Worm (Caenorhabditis elegans): Measurements from ENCODE around the gene F25B5.6.

F25B5.6 gene

ce11 chrIII:5988461-5988860 lies 39.9 kb upstream of the F25B5.6 start (continued):
- TF ChIP-seq sptf-2 (GFP tag; optimal IDR thresholded peaks at IDR 0.05) = no peak
- no peak for TF ChIP-seq F57A8.1 (GFP tag; optimal IDR thresholded peaks at IDR 0.05)
- no peak for TF ChIP-seq nhr-27 (tag; optimal IDR thresholded peaks at IDR 0.05)

DNA sequence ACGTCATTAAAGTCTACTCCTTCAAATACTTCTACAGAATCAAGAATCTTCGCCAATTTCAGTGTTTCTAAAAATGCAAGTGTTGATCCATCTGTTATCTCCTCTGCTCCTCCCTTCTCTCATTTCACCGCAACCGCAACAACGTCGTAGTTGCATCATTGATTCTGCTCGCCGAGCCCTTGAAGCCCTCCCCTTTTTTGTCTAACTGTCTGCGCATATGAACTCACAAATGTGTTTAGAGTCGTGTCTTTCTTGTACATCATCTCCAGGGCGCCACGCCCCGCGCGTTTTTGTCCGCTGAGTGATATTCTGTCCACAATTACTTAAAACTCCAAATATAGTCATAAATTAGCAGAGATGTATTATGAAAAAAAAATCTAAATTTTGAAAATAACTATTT lies 39.5 kb upstream of the F25B5.6 start:
- TF ChIP-seq dox-1 (GFP tag; IDR thresholded peaks at IDR 0.05) = no peak

DNA sequence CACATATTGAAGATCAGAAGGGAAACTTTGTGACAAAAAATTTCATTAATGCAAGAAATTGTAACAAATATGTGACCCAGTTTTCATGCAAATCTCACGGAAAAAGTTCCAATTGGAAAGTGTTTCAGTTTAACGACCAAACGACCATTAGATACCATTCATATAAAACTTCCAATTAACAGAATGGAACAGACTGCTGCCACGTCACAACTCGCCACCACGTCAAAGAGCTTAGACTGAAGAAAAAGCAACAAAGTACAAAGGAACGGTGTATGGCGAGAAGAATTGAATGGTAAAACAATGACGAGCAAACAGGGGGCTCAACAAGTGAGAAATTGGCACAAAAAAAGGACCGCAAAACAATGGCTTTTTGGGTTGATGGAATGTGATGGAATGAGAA lies 36.8 kb upstream of the F25B5.6 start, which contains the start of gene T04C9.3:
Gene T04C9.3, plus strand, starts transcription at position 301 of the 400 bp plus-strand sequence.
- no peak for TF ChIP-seq ztf-18 (tag; optimal IDR thresholded peaks at IDR 0.05)
- TF ChIP-seq zfh-2 (GFP tag; conservative IDR thresholded peaks at IDR 0.05) = no peak
- no peak for TF ChIP-seq Y53F4B.3 (GFP tag; IDR thresholded peaks at IDR 0.05)
- no peak for TF ChIP-seq B0035.1 (tag; optimal IDR thresholded peaks at IDR 0.05)
- TF ChIP-seq nfya-2 (GFP tag; IDR thresholded peaks at IDR 0.05) = no peak
- TF ChIP-seq snpc-4 (GFP tag; optimal IDR thresholded peaks at IDR 0.05) = no peak
- TF ChIP-seq snpc-4 (tag; optimal IDR thresholded peaks at IDR 0.05) = no peak
- no peak for TF ChIP-seq lag-1 (GFP tag; IDR thresholded peaks at IDR 0.05)
- no peak for TF ChIP-seq sptf-2 (GFP tag; optimal IDR thresholded peaks at IDR 0.05)

ce11 chrIII:5982753-5983390 lies 34.3 kb upstream of the F25B5.6 start:
- TF ChIP-seq hmg-1.2 (GFP tag; IDR thresholded peaks at IDR 0.05) = peak; percentile 63; the same call in 1 of the 2 replicates
- TF ChIP-seq B0035.1 (tag; optimal IDR thresholded peaks at IDR 0.05) = no peak

DNA sequence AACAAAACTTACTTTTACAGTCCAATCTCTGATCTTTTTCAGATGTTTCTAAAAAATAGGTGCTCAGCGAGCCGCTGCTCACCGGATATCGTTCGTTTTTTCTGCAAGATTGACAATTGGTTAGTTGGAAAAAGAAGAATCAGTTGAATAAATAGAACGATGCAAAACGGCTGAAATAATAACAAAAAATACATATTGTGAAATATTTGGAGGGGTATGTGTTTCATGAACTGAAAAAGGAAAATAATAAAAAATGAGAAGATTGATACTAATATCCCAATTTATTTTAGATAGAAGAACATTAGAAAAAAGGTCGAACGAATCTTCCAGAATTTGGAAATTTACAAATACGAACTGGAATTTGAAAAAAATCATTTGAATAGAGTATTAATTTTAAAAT lies 33.5 kb upstream of the F25B5.6 start, which contains the start of gene frm-2:
Gene frm-2, minus strand, starts transcription at position 101 of the 400 bp plus-strand sequence.
- TF ChIP-seq lin-35 (GFP tag; optimal IDR thresholded peaks at IDR 0.05) (no peak), Y56A3A.18 (GFP tag; IDR thresholded peaks at IDR 0.05) (no peak), snpc-3.4 (tag; optimal IDR thresholded peaks at IDR 0.05) (no peak), let-526 (GFP tag; IDR thresholded peaks at IDR 0.05) (no peak), zim-3 (tag; optimal IDR thresholded peaks at IDR 0.05) (no peak), bed-1 (GFP tag; IDR thresholded peaks at IDR 0.05) (no peak), C06A6.2 (GFP tag; conservative IDR thresholded peaks at IDR 0.05) (no peak), ccch-3 (GFP tag; optimal IDR thresholded peaks at IDR 0.05) (no peak), Y79H2A.3 (GFP tag; conservative IDR thresholded peaks at IDR 0.05) (no peak), F57A8.1 (GFP tag; optimal IDR thresholded peaks at IDR 0.05) (no peak), egrh-3 (GFP tag; IDR thresholded peaks at IDR 0.05) (no peak), F22D6.2 (tag; optimal IDR thresholded peaks at IDR 0.05) (no peak), ztf-28 (GFP tag; IDR thresholded peaks at IDR 0.05) (no peak), ceh-79 (tag; optimal IDR thresholded peaks at IDR 0.05) (no peak), zfh-2 (GFP tag; conservative IDR thresholded peaks at IDR 0.05) (no peak), dpl-1 (GFP tag; optimal IDR thresholded peaks at IDR 0.05) (no peak)

ce11 chrIII:5981407-5981806 lies 32.9 kb upstream of the F25B5.6 start:
- no peak for TF ChIP-seq mel-28 (tag; optimal IDR thresholded peaks at IDR 0.05; ENCODE audit: borderline replicate concordance)
- TF ChIP-seq cebp-1 (GFP tag; IDR thresholded peaks at IDR 0.05) = no peak
- TF ChIP-seq cebp-1 (tag; optimal IDR thresholded peaks at IDR 0.05) = peak; percentile 41
- TF ChIP-seq nhr-80 (tag; optimal IDR thresholded peaks at IDR 0.05) = peak; percentile 83
- no peak for TF ChIP-seq snpc-1.1 (tag; optimal IDR thresholded peaks at IDR 0.05; ENCODE audit: insufficient read depth)
- TF ChIP-seq efl-1 (GFP tag; optimal IDR thresholded peaks at IDR 0.05) = no peak
- no peak for TF ChIP-seq xnd-1 (tag; optimal IDR thresholded peaks at IDR 0.05)
- peak; percentile 38 for TF ChIP-seq ets-4 (GFP tag; optimal IDR thresholded peaks at IDR 0.05)
